Worm (Caenorhabditis elegans) whole organism, L3 larva: ENCODE data around the gene srz-69.

Experiments used
- R02D3.7 ChIP-seq: fragments of 150-350 bp; optimal IDR thresholded peaks from 2 replicates; lab custom pipeline; 2014; ENCODE audit warnings: missing biosample characterization, missing genetic modification characterization
- ZK546.5 ChIP-seq: sonication (generic microtip); optimal IDR thresholded peaks from 2 replicates; lab custom pipeline; 2017; ENCODE audit warnings: missing biosample characterization, missing genetic modification characterization
- aly-2 ChIP-seq: fragments of 150-350 bp; optimal IDR thresholded peaks from 2 replicates; lab custom pipeline; 2014; ENCODE audit warnings: missing biosample characterization, missing genetic modification characterization
- ama-1 ChIP-seq: fragments of 150-350 bp; optimal IDR thresholded peaks from 2 replicates; lab custom pipeline; 2018
- ceh-16 ChIP-seq: sonication (generic microtip); optimal IDR thresholded peaks from 2 replicates; lab custom pipeline; 2017; ENCODE audit warnings: missing biosample characterization, missing genetic modification characterization
- daf-12 ChIP-seq: fragments of 150-350 bp; optimal IDR thresholded peaks from 2 replicates; lab custom pipeline; 2014; ENCODE audit warnings: missing biosample characterization, missing genetic modification reagents, missing genetic modification characterization
- egl-5 ChIP-seq: fragments of 150-350 bp; optimal IDR thresholded peaks from 2 replicates; lab custom pipeline; 2017; ENCODE audit warnings: missing biosample characterization, missing genetic modification reagents, missing genetic modification characterization, inconsistent platforms
- elt-2 ChIP-seq: sonication (generic microtip); optimal IDR thresholded peaks from 2 replicates; lab custom pipeline; 2016; ENCODE audit warnings: missing genetic modification reagents, mild to moderate bottlenecking, missing genetic modification characterization, missing compliant biosample characterization
- elt-3 ChIP-seq, 3 experiments: fragments of 150-350 bp in 1 of 3; sonication (generic microtip) in 2 of 3; optimal IDR thresholded peaks; 2 replicates in 2 of 3; 4 replicates in 1 of 3; lab custom pipeline; 2014 to 2017; ENCODE audit warnings: missing biosample characterization in 3 of 3, missing genetic modification characterization in 3 of 3
- eor-1 ChIP-seq, 2 experiments: fragments of 150-350 bp; optimal IDR thresholded peaks; 2 replicates each; lab custom pipeline; 2014 to 2018; ENCODE audit warnings: missing biosample characterization in 2 of 2, missing genetic modification characterization in 2 of 2
- fkh-10 ChIP-seq: sonication (generic microtip); optimal IDR thresholded peaks from 2 replicates; lab custom pipeline; 2017; ENCODE audit warnings: missing biosample characterization, missing genetic modification reagents, missing genetic modification characterization
- fkh-2 ChIP-seq: fragments of 150-350 bp; optimal IDR thresholded peaks from 2 replicates; lab custom pipeline; 2014; ENCODE audit warnings: missing biosample characterization, missing genetic modification reagents, missing genetic modification characterization
- hmg-11 ChIP-seq: sonication (generic microtip); optimal IDR thresholded peaks from 2 replicates; lab custom pipeline; 2016; ENCODE audit warnings: missing genetic modification characterization, missing compliant biosample characterization
- jun-1 ChIP-seq: fragments of 150-350 bp; optimal IDR thresholded peaks from 2 replicates; lab custom pipeline; 2014; ENCODE audit warnings: missing biosample characterization, missing genetic modification reagents, missing genetic modification characterization
- lin-39 ChIP-seq: fragments of 150-350 bp; optimal IDR thresholded peaks from 2 replicates; lab custom pipeline; 2018; ENCODE audit warnings: missing biosample characterization, missing genetic modification reagents, missing genetic modification characterization
- mdl-1 ChIP-seq: fragments of 150-350 bp; optimal IDR thresholded peaks from 2 replicates; lab custom pipeline; 2014; ENCODE audit warnings: missing biosample characterization, missing genetic modification characterization
- mml-1 ChIP-seq: fragments of 150-350 bp; sonication (generic microtip); optimal IDR thresholded peaks from 3 replicates; lab custom pipeline; 2014; ENCODE audit warnings: missing biosample characterization, missing genetic modification characterization
- nhr-11 ChIP-seq: fragments of 150-350 bp; optimal IDR thresholded peaks from 2 replicates; lab custom pipeline; 2014; ENCODE audit warnings: missing biosample characterization, missing genetic modification characterization
- nhr-12 ChIP-seq: fragments of 150-350 bp; optimal IDR thresholded peaks from 2 replicates; lab custom pipeline; 2014; ENCODE audit warnings: missing biosample characterization, missing genetic modification characterization
- nhr-23 ChIP-seq: fragments of 150-350 bp; optimal IDR thresholded peaks from 2 replicates; lab custom pipeline; 2014; ENCODE audit warnings: missing biosample characterization, missing genetic modification reagents, missing genetic modification characterization
- nhr-237 ChIP-seq: fragments of 150-350 bp; optimal IDR thresholded peaks from 2 replicates; lab custom pipeline; 2014; ENCODE audit warnings: missing biosample characterization, missing genetic modification characterization
- nhr-25 ChIP-seq: sonication (generic microtip); optimal IDR thresholded peaks from 2 replicates; lab custom pipeline; 2017; ENCODE audit warnings: missing biosample characterization, missing genetic modification characterization
- nhr-28 ChIP-seq: fragments of 150-350 bp; optimal IDR thresholded peaks from 2 replicates; lab custom pipeline; 2014; ENCODE audit warnings: missing biosample characterization, missing genetic modification characterization
- nhr-43 ChIP-seq: sonication (generic microtip); optimal IDR thresholded peaks from 2 replicates; lab custom pipeline; 2016; ENCODE audit warnings: mild to moderate bottlenecking, missing genetic modification characterization, missing compliant biosample characterization; ENCODE audit not compliant: poor library complexity, severe bottlenecking
- nhr-67 ChIP-seq: fragments of 150-350 bp; optimal IDR thresholded peaks from 2 replicates; lab custom pipeline; 2014; ENCODE audit warnings: missing biosample characterization, missing genetic modification characterization
- nhr-76 ChIP-seq: fragments of 150-350 bp; sonication (generic microtip); optimal IDR thresholded peaks from 5 replicates; lab custom pipeline; 2014; ENCODE audit warnings: missing biosample characterization, missing genetic modification characterization
- nhr-77 ChIP-seq: fragments of 150-350 bp; optimal IDR thresholded peaks from 2 replicates; lab custom pipeline; 2014; ENCODE audit warnings: missing biosample characterization, missing genetic modification characterization
- pha-4 ChIP-seq: fragments of 150-350 bp; optimal IDR thresholded peaks from 2 replicates; lab custom pipeline; 2014; ENCODE audit warnings: missing biosample characterization, missing genetic modification reagents, missing genetic modification characterization
- pqm-1 ChIP-seq: fragments of 150-350 bp; optimal IDR thresholded peaks from 2 replicates; lab custom pipeline; 2017; ENCODE audit warnings: missing biosample characterization, missing genetic modification characterization, inconsistent platforms
- skn-1 ChIP-seq: fragments of 150-350 bp; optimal IDR thresholded peaks from 2 replicates; lab custom pipeline; 2014; ENCODE audit warnings: missing biosample characterization, missing genetic modification characterization
- unc-39 ChIP-seq: sonication (generic microtip); optimal IDR thresholded peaks from 4 replicates; lab custom pipeline; 2017; ENCODE audit warnings: missing biosample characterization, missing genetic modification characterization
- ztf-4 ChIP-seq: fragments of 150-350 bp; optimal IDR thresholded peaks from 2 replicates; lab custom pipeline; 2014; ENCODE audit warnings: missing biosample characterization, missing genetic modification characterization

srz-69 gene

ce11 chrIV:3463254-3463653 is 13.8 kb downstream of the srz-69 start, which contains the start of gene F58E2.4:
Gene F58E2.4, plus strand, starts transcription at chrIV:3463387.
- TF ChIP-seq ZK546.5 (tag; lab: Kevin White, UChicago) (no peak), nhr-11 (no peak), lin-39 (tag; lab: Kevin White, UChicago) (no peak), nhr-25 (tag; lab: Kevin White, UChicago) (no peak), mml-1 (tag; lab: Kevin White, UChicago) (no peak), skn-1 (tag; lab: Kevin White, UChicago) (no peak), daf-12 (tag; lab: Kevin White, UChicago) (no peak), ztf-4 (tag; lab: Kevin White, UChicago) (no peak), nhr-77 (tag; lab: Kevin White, UChicago) (no peak), fkh-2 (tag; lab: Kevin White, UChicago) (no peak), elt-2 (no peak), nhr-23 (tag; lab: Kevin White, UChicago) (no peak), hmg-11 (tag; lab: Kevin White, UChicago) (no peak), nhr-76 (tag; lab: Kevin White, UChicago) (no peak), pqm-1 (tag; lab: Kevin White, UChicago) (no peak), pha-4 (tag; lab: Kevin White, UChicago) (no peak)

DNA sequence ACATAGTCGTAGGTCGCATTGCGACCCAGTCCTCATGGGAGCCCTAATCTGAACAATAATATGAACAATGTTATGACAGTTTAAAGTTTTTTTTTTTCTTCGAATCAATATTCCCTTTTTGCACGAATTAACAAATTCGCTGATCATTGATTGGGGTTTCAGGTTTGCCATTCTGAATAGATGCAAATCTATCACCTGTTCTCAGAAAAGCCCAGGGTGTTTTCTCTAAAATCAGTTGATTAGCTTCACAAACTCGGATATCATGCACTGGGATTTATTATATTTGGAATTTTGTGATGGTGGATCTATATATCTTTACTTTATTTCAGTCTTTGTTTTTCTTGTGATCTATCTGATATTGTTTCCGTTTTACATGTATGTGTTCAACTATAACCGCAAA is 23.7 kb downstream of the srz-69 start, which contains the start of gene srz-23:
srz-23 (plus strand) TSS at position 263 of the 400 bp plus-strand sequence.
- TF ChIP-seq eor-1 (tag; optimal IDR thresholded peaks at IDR 0.05; lab: Kevin White, UChicago) (no peak), daf-12 (tag; lab: Kevin White, UChicago) (no peak), jun-1 (tag; lab: Kevin White, UChicago) (no peak), nhr-23 (tag; lab: Kevin White, UChicago) (no peak), egl-5 (tag; lab: Kevin White, UChicago) (no peak), nhr-76 (tag; lab: Kevin White, UChicago) (no peak), elt-2 (no peak), ceh-16 (no peak), unc-39 (tag; lab: Kevin White, UChicago) (no peak), aly-2 (tag; lab: Kevin White, UChicago) (no peak), nhr-11 (no peak), fkh-10 (GFP tag; lab: Kevin White, UChicago) (no peak)

DNA sequence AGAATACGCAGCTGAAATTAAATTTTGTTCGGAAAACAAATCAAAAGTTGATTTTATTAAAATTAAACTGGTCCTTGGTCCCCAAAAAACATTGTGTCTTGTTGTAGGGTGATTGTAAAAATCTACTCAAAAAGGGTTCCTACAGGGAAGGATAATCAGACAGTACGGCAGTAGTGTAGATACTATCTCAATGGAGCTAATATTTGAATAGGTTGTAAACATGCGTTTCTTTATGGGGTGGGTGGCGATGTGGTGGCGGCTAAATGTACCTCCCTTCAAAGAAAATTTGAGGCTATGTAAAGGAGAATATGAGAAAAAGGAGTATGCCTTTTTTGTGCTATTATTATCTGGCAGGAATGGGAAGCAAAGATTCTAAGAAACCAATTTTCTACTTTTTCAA is 24.5 kb downstream of the srz-69 start:
- TF ChIP-seq eor-1 (tag; optimal IDR thresholded peaks at IDR 0.05; lab: Kevin White, UChicago) (no peak), daf-12 (tag; lab: Kevin White, UChicago) (no peak), ZK546.5 (tag; lab: Kevin White, UChicago) (no peak), nhr-12 (tag; lab: Kevin White, UChicago) (no peak), mdl-1 (tag; lab: Kevin White, UChicago) (no peak), elt-3 (tag; optimal IDR thresholded peaks at IDR 0.05; lab: Kevin White, UChicago) (no peak), nhr-28 (no peak), ama-1 (lab: Kevin White, UChicago) (no peak), jun-1 (tag; lab: Kevin White, UChicago) (no peak), lin-39 (tag; lab: Kevin White, UChicago) (no peak)

DNA sequence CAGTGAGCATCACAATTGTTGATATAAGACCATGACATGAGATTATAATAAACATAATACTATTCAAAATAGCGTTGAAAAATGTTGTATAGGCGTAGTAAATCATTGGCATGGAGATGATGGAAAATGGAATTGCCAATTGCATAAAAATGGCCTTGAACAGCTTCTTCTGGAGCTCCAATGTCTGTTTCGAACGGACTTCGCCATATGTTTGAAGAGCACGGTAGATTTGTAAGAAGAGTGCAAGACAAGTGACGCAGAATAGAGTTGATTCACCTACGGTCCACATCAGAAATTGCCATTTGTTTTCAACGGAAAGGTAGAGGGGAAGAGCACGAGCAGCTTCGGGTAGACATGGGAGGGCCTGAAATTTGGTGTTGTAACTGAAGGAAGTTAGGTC is 29.7 kb downstream of the srz-69 start:
- no peak for TF ChIP-seq ama-1 (lab: Kevin White, UChicago)
- TF ChIP-seq, all 47 proteins: peak for 0

DNA sequence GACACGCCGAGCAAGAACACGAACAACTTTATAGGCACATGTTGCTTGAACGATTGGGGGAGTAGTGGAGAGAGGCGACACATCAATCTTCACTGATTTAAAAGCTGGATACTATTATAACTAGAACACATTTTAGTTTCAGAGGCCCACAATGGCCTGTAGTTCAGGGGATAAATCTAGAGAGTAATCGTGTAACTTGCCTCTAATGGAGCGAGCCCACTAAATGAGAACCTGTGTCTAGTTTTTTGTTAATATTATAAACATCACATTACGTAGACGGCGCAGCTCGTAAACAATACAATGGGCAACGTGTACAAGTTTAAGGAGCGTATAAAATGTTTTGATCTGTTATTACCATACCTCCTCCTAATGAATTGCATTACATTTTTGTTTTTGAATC is 32.4 kb downstream of the srz-69 start, which contains the start of gene F58E2.5:
F58E2.5 (plus strand) TSS at position 301 of the 400 bp plus-strand sequence.
- TF ChIP-seq jun-1 (tag; lab: Kevin White, UChicago), result no peak
- no peak for TF ChIP-seq nhr-67 (tag; lab: Kevin White, UChicago)
- TF ChIP-seq mml-1 (tag; lab: Kevin White, UChicago), result no peak
- TF ChIP-seq eor-1 (tag; optimal IDR thresholded peaks at IDR 0.05; lab: Kevin White, UChicago), result no peak
- no peak for TF ChIP-seq nhr-237 (tag; lab: Kevin White, UChicago)
- TF ChIP-seq fkh-2 (tag; lab: Kevin White, UChicago), result no peak
- no peak for TF ChIP-seq daf-12 (tag; lab: Kevin White, UChicago)
- TF ChIP-seq nhr-23 (tag; lab: Kevin White, UChicago), result no peak
- no peak for TF ChIP-seq pha-4 (tag; lab: Kevin White, UChicago)
- no peak for TF ChIP-seq R02D3.7 (tag; lab: Kevin White, UChicago)
- TF ChIP-seq nhr-43 (tag; lab: Kevin White, UChicago), result no peak
